Worm (Caenorhabditis elegans) whole organism, late embryonic: Measurements from ENCODE around the gene Y94A7B.11.

Experiments used
- C08G9.2 ChIP-seq: sonication (generic microtip); optimal IDR thresholded peaks from 2 replicates; lab custom pipeline; 2016; ENCODE audit warnings: mild to moderate bottlenecking, missing genetic modification characterization, moderate library complexity, missing compliant biosample characterization
- C38D4.7 ChIP-seq: fragments of 200-800 bp; sonication (Bioruptor generic); optimal IDR thresholded peaks from 2 replicates; lab custom pipeline; 2018; ENCODE audit warnings: mild to moderate bottlenecking, missing genetic modification characterization, moderate library complexity, missing compliant biosample characterization
- F13H6.1 ChIP-seq: sonication (generic microtip); optimal IDR thresholded peaks from 2 replicates; lab custom pipeline; 2016; ENCODE audit warnings: missing genetic modification characterization, missing compliant biosample characterization
- Y22D7AL.16 ChIP-seq: sonication (generic microtip); optimal IDR thresholded peaks from 2 replicates; lab custom pipeline; 2016; ENCODE audit warnings: missing genetic modification characterization, missing compliant biosample characterization
- ama-1 ChIP-seq: fragments of 150-350 bp; optimal IDR thresholded peaks from 2 replicates; lab custom pipeline; 2014
- ceh-14 ChIP-seq: sonication (generic microtip); optimal IDR thresholded peaks from 2 replicates; lab custom pipeline; 2016; ENCODE audit warnings: missing genotype, missing genetic modification characterization, missing compliant biosample characterization
- ceh-18 ChIP-seq: sonication (generic microtip); optimal IDR thresholded peaks from 2 replicates; lab custom pipeline; 2016; ENCODE audit warnings: missing genetic modification characterization, missing compliant biosample characterization
- ceh-19 ChIP-seq: fragments of 200-800 bp; sonication (Bioruptor generic); optimal IDR thresholded peaks from 2 replicates; lab custom pipeline; 2018; ENCODE audit warnings: mild to moderate bottlenecking, missing genetic modification characterization, missing compliant biosample characterization
- ceh-2 ChIP-seq: sonication (generic microtip); optimal IDR thresholded peaks from 2 replicates; lab custom pipeline; 2016; ENCODE audit warnings: missing genotype, missing genetic modification characterization, missing compliant biosample characterization
- ceh-24 ChIP-seq: sonication (generic microtip); optimal IDR thresholded peaks from 2 replicates; lab custom pipeline; 2016; ENCODE audit warnings: mild to moderate bottlenecking, missing genetic modification characterization, missing compliant biosample characterization
- ceh-34 ChIP-seq: sonication (generic microtip); optimal IDR thresholded peaks from 2 replicates; lab custom pipeline; 2016; ENCODE audit warnings: mild to moderate bottlenecking, missing genetic modification characterization, missing compliant biosample characterization
- ceh-45 ChIP-seq: fragments of 200-800 bp; sonication (Bioruptor generic); IDR thresholded peaks from 2 replicates; pipeline ENCODE4 v1.3.6; 2022; ENCODE audit warnings: missing genetic modification reagents, missing genetic modification characterization, missing compliant biosample characterization
- ceh-48 ChIP-seq: sonication (generic microtip); optimal IDR thresholded peaks from 2 replicates; lab custom pipeline; 2016; ENCODE audit warnings: missing genetic modification characterization, inconsistent platforms, missing compliant biosample characterization
- ceh-6 ChIP-seq: fragments of 200-800 bp; sonication (Bioruptor generic); optimal IDR thresholded peaks from 2 replicates; lab custom pipeline; 2018; ENCODE audit warnings: mild to moderate bottlenecking, missing genetic modification characterization, missing compliant biosample characterization
- dve-1 ChIP-seq: sonication (generic microtip); optimal IDR thresholded peaks from 2 replicates; lab custom pipeline; 2017; ENCODE audit warnings: antibody characterized with exemption, mild to moderate bottlenecking, missing genetic modification characterization, missing compliant biosample characterization
- elt-2 ChIP-seq: sonication (generic microtip); optimal IDR thresholded peaks from 2 replicates; lab custom pipeline; 2016; ENCODE audit warnings: missing genetic modification reagents, missing genetic modification characterization, missing compliant biosample characterization
- ets-4 ChIP-seq: sonication (generic microtip); optimal IDR thresholded peaks from 2 replicates; lab custom pipeline; 2016; ENCODE audit warnings: missing genetic modification characterization, missing compliant biosample characterization
- gmeb-2 ChIP-seq: sonication (generic microtip); optimal IDR thresholded peaks from 2 replicates; lab custom pipeline; 2016; ENCODE audit warnings: missing genetic modification characterization, inconsistent platforms, missing compliant biosample characterization
- hlh-30 ChIP-seq: sonication (generic microtip); optimal IDR thresholded peaks from 2 replicates; lab custom pipeline; 2017; ENCODE audit warnings: antibody characterized with exemption, missing genetic modification characterization, missing compliant biosample characterization; ENCODE audit not compliant: insufficient read depth
- hlh-6 ChIP-seq: sonication (generic microtip); optimal IDR thresholded peaks from 2 replicates; lab custom pipeline; 2016; ENCODE audit warnings: missing genotype, missing genetic modification characterization, missing compliant biosample characterization
- hlh-8 ChIP-seq: sonication (generic microtip); optimal IDR thresholded peaks from 2 replicates; lab custom pipeline; 2016; ENCODE audit warnings: missing genotype, missing genetic modification characterization, missing compliant biosample characterization
- madf-2 ChIP-seq: sonication (generic microtip); optimal IDR thresholded peaks from 2 replicates; lab custom pipeline; 2017; ENCODE audit warnings: missing genetic modification characterization, missing compliant biosample characterization
- mec-3 ChIP-seq: sonication (generic microtip); optimal IDR thresholded peaks from 2 replicates; lab custom pipeline; 2016; ENCODE audit warnings: borderline replicate concordance, missing genetic modification characterization, missing compliant biosample characterization
- nfya-1 ChIP-seq: sonication (generic microtip); optimal IDR thresholded peaks from 2 replicates; lab custom pipeline; 2017; ENCODE audit warnings: missing genetic modification characterization, mild to moderate bottlenecking, missing compliant biosample characterization, antibody characterized with exemption, moderate library complexity
- nhr-232 ChIP-seq: sonication (generic microtip); optimal IDR thresholded peaks from 2 replicates; lab custom pipeline; 2016; ENCODE audit warnings: missing genetic modification characterization, missing compliant biosample characterization
- npax-4 ChIP-seq: sonication (generic microtip); optimal IDR thresholded peaks from 2 replicates; lab custom pipeline; 2016; ENCODE audit warnings: missing genetic modification characterization, missing compliant biosample characterization
- pag-3 ChIP-seq: sonication (generic microtip); optimal IDR thresholded peaks from 2 replicates; lab custom pipeline; 2016; ENCODE audit warnings: missing compliant biosample characterization, missing genetic modification characterization, borderline replicate concordance
- pax-1 ChIP-seq: fragments of 150-350 bp; optimal IDR thresholded peaks from 2 replicates; lab custom pipeline; 2014; ENCODE audit warnings: missing biosample characterization, missing genetic modification characterization
- pqm-1 ChIP-seq: sonication (generic microtip); optimal IDR thresholded peaks from 2 replicates; lab custom pipeline; 2016; ENCODE audit warnings: missing genetic modification characterization, missing compliant biosample characterization
- ref-2 ChIP-seq: sonication (generic microtip); optimal IDR thresholded peaks from 2 replicates; lab custom pipeline; 2016; ENCODE audit warnings: missing genetic modification characterization, missing compliant biosample characterization
- sox-2 ChIP-seq: fragments of 200-800 bp; sonication (Bioruptor generic); IDR thresholded peaks from 2 replicates; pipeline ENCODE4 v1.3.6; 2022; ENCODE audit warnings: missing genetic modification reagents, missing genetic modification characterization, missing compliant biosample characterization
- tbx-7 ChIP-seq: sonication (generic microtip); optimal IDR thresholded peaks from 2 replicates; lab custom pipeline; 2016; ENCODE audit warnings: missing genotype, missing genetic modification characterization, missing compliant biosample characterization
- unc-55 ChIP-seq: sonication (generic microtip); optimal IDR thresholded peaks from 2 replicates; lab custom pipeline; 2017; ENCODE audit warnings: missing biosample characterization, missing genetic modification reagents, missing genetic modification characterization
- unc-86 ChIP-seq: sonication (generic microtip); optimal IDR thresholded peaks from 2 replicates; lab custom pipeline; 2016; ENCODE audit warnings: missing genetic modification characterization, missing compliant biosample characterization
- ztf-16 ChIP-seq: sonication (generic microtip); optimal IDR thresholded peaks from 2 replicates; lab custom pipeline; 2017; ENCODE audit warnings: missing genetic modification characterization, missing compliant biosample characterization

Gene Y94A7B.11

DNA sequence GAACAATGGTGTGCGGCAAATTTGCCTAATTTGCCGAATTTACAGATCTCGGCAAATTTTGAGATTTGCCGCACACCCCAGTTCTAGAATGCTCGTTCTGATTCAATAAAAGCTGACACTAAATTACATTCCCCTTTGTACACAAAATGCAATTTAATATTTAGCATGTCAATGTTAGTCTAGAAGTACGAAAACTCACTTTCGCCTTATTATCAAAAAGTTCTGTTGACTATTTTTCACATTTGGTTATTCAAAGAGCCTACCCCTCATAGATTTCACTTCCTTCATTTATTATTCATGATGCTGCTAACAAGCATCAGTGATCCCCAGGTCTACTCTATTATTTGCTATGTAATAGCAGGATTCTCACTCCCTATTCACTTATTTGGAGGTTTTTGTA lies 16.1 kb upstream of the Y94A7B.11 start, which contains the start of gene srh-298:
Gene srh-298 (plus strand): TSS at position 301 of the 400 bp plus-strand sequence.
- TF ChIP-seq ztf-16 (tag; lab: Kevin White, UChicago) (no peak), unc-55 (no peak), nhr-232 (tag; lab: Kevin White, UChicago) (no peak), mec-3 (no peak), ceh-19 (GFP tag; lab: Kevin White, UChicago) (no peak), npax-4 (tag; lab: Kevin White, UChicago) (no peak), ceh-45 (no peak), nfya-1 (tag; lab: Kevin White, UChicago) (no peak), pqm-1 (tag; lab: Kevin White, UChicago) (no peak), gmeb-2 (no peak)

DNA sequence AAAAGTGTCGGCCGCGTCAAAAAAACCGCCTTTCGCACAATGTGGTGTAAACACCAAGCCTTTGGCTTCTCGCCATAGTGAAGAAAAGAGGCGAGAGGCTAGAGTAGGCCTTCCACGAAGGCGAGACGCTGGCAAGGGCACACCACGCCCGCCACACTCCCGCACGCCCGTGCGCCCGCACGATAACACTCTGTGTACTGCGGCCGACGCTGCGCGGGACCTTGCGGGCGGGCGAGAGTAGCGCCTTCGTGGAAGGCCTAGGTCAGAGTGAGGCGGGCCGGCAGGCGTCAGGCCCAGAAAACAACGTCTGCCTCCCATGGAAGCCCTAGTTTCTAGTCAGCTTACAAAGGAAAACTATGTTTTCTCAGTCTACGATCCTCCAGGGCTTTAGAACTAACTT lies 9.7 kb upstream of the Y94A7B.11 start:
- TF ChIP-seq ceh-45 (no peak), hlh-6 (tag; lab: Kevin White, UChicago) (peak; percentile 59), madf-2 (no peak), unc-86 (tag; lab: Kevin White, UChicago) (no peak), ceh-18 (tag; lab: Kevin White, UChicago) (no peak), C38D4.7 (GFP tag; lab: Kevin White, UChicago) (no peak), ztf-16 (tag; lab: Kevin White, UChicago) (no peak), ceh-14 (peak; percentile 2), ref-2 (tag; lab: Kevin White, UChicago) (peak; percentile 25), C08G9.2 (no peak), pax-1 (tag; lab: Kevin White, UChicago) (no peak), mec-3 (no peak), ceh-48 (tag; lab: Kevin White, UChicago) (no peak)
- TF ChIP-seq, all 69 proteins: peak for 3

- no peak for TF ChIP-seq ceh-6
- no peak for TF ChIP-seq ceh-24 (tag; lab: Kevin White, UChicago)
- no peak for TF ChIP-seq elt-2 (tag; lab: Kevin White, UChicago)
- TF ChIP-seq pax-1 (tag; lab: Kevin White, UChicago), result no peak
- TF ChIP-seq ets-4 (tag; lab: Kevin White, UChicago), result no peak
- TF ChIP-seq ceh-2 (tag; lab: Kevin White, UChicago), result no peak
- no peak for TF ChIP-seq unc-55
- TF ChIP-seq dve-1 (tag; lab: Kevin White, UChicago), result no peak
- TF ChIP-seq C38D4.7 (GFP tag; lab: Kevin White, UChicago), result no peak
- TF ChIP-seq ceh-19 (GFP tag; lab: Kevin White, UChicago), result no peak
- TF ChIP-seq ceh-45, result no peak
- TF ChIP-seq hlh-8 (tag; lab: Kevin White, UChicago), result no peak
- TF ChIP-seq F13H6.1 (tag; lab: Kevin White, UChicago), result no peak
- TF ChIP-seq tbx-7, result no peak
- TF ChIP-seq, all 69 proteins: peak for 0
Measured at ce11 chrV:17810053-17810452, 7.6 kb upstream of the Y94A7B.11 start, which contains the start of gene srh-296. Gene srh-296, plus strand, starts transcription at chrV:17810353.

DNA sequence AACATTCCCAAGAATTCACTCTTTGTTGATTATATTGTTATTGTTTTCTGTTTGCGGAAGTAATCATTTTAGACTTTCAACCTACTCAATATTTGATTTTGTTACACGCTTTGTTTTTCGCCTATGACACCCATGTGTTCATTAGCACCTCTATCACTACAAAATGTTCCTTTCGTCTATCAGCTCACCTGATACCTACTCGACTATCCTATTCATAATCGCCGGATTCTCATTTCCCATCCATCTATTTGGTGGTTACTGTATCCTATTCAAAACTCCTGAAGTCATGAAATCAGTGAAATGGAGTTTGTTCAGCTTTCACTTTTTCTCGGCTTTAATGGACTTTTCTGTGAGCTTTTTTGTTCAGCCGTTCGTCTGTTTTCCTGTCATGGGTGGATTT lies 2.9 kb upstream of the Y94A7B.11 start, which contains the start of gene srh-291:
Gene srh-291 (plus strand): TSS at position 301 of the 400 bp plus-strand sequence.
- TF ChIP-seq ceh-34 (tag; lab: Kevin White, UChicago), result no peak
- TF ChIP-seq C38D4.7 (GFP tag; lab: Kevin White, UChicago), result no peak
- no peak for TF ChIP-seq pax-1 (tag; lab: Kevin White, UChicago)
- no peak for TF ChIP-seq gmeb-2
- TF ChIP-seq ceh-2 (tag; lab: Kevin White, UChicago), result no peak
- TF ChIP-seq pag-3, result no peak
- TF ChIP-seq sox-2 (GFP tag; lab: Robert Waterston, UW), result no peak
- no peak for TF ChIP-seq ceh-6
- no peak for TF ChIP-seq nhr-232 (tag; lab: Kevin White, UChicago)
- TF ChIP-seq Y22D7AL.16 (tag; lab: Kevin White, UChicago), result no peak
- no peak for TF ChIP-seq hlh-8 (tag; lab: Kevin White, UChicago)
- no peak for TF ChIP-seq npax-4 (tag; lab: Kevin White, UChicago)
- no peak for TF ChIP-seq ceh-45
- no peak for TF ChIP-seq ama-1
- no peak for TF ChIP-seq hlh-30 (tag; lab: Kevin White, UChicago)
